Fruit fly (Drosophila melanogaster) whole organism, prepupa: ENCODE results near the gene lz.

Source experiments
- CG15336 ChIP-seq: fragments of 200-800 bp; sonication (Bioruptor generic); IDR thresholded peaks from 2 replicates; pipeline ENCODE4 v1.3.6; 2022; ENCODE audit warnings: missing biosample characterization, missing genetic modification characterization
- CG3919 ChIP-seq: fragments of 200-800 bp; sonication (Bioruptor generic); optimal IDR thresholded peaks from 3 replicates; lab custom pipeline; 2016; ENCODE audit warnings: missing biosample characterization, missing genetic modification characterization
- Eip78C ChIP-seq: fragments of 200-800 bp; sonication (Bioruptor generic); peaks from one replicate; lab custom pipeline; 2016; ENCODE audit warnings: missing biosample characterization, missing genetic modification characterization
- Ets21C ChIP-seq: fragments of 200-800 bp; sonication (Bioruptor generic); optimal IDR thresholded peaks from 3 replicates; lab custom pipeline; 2016; ENCODE audit warnings: missing biosample characterization, missing genetic modification characterization
- OdsH ChIP-seq: fragments of 200-800 bp; sonication (Bioruptor generic); optimal IDR thresholded peaks from 3 replicates; lab custom pipeline; 2016; ENCODE audit warnings: missing biosample characterization, missing genetic modification characterization

DNA sequence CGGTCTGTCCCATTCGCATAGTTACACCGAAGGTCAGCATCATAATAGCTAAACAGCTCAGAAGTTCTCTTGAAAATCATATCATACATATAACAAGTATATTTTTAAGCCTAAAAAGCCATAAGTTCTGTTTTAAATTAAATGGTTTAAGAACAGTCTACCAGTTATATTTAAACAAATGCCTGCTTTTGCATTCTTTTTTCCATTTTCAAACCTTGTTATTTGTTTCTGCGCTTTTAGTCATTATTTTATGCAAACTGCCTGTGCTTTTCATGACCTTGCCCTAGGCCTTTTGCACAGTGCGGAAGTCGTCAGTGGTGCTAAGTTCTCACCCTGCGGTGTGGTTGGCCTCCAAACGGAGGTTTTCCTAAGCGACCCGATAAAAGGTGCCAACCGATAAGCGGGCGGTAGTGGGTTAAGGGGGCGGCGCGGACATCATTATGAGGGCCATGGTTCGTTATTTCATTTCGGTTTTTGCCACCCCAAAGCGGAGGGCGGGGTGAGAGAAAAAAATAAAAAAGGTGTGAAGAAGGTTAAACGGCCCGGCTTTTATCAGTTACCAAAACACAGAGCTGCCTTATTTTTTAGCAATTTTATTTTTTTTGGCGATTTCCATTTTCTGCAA is 60.1 kb downstream of the lz start:
- TF ChIP-seq CG15336 (GFP tag; lab: Robert Waterston, UW) (peak; percentile 46; the same call in 1 of the 2 replicates), Eip78C (GFP tag; lab: Kevin White, UChicago) (peak; percentile 91), OdsH (GFP tag; lab: Kevin White, UChicago) (peak; percentile 63), Ets21C (GFP tag; lab: Kevin White, UChicago) (peak; percentile 54), CG3919 (GFP tag; lab: Kevin White, UChicago) (peak; percentile 69)
